Fruit fly (Drosophila melanogaster) whole organism, prepupa: Measurements from ENCODE around the gene Dbx.

Experiments used
- CG11762 ChIP-seq: fragments of 200-800 bp; sonication (Bioruptor generic); optimal IDR thresholded peaks from 3 replicates; lab custom pipeline; 2016; ENCODE audit warnings: missing biosample characterization, missing genetic modification characterization; ENCODE audit not compliant: insufficient read depth
- CG6854 ChIP-seq: fragments of 200-800 bp; sonication (Bioruptor generic); optimal IDR thresholded peaks from 2 replicates; lab custom pipeline; 2017; ENCODE audit warnings: missing biosample characterization, mild to moderate bottlenecking, missing genetic modification characterization
- CG8119 ChIP-seq: fragments of 200-800 bp; sonication (Bioruptor generic); IDR thresholded peaks from 3 replicates; pipeline ENCODE4 v1.3.6; 2022; ENCODE audit warnings: missing biosample characterization, missing genetic modification characterization
- CG8632 ChIP-seq: fragments of 200-800 bp; sonication (Bioruptor generic); optimal IDR thresholded peaks from 3 replicates; lab custom pipeline; 2016; ENCODE audit warnings: missing biosample characterization, missing genetic modification characterization

DNA sequence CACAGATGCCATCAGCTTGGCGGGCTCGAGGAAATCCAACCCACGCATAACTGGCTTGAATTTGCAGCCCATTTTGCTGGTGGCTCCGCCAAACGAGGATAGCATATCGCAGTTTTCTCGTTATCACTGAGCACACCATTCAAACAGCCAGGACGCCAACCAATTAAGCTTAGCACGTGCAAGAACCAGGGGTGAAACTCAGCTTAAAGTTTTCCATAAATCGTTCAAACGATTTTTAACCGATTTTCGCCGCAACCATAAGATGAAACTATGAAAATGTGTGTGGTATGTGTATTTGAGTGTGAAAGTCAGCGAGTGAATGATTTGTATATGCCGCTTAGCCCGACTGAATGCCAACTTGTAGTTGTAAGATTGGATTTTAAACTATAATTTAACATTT, 30.2 kb upstream of the Dbx start:
- no peak for TF ChIP-seq CG8632 (GFP tag; lab: Kevin White, UChicago)
- TF ChIP-seq CG11762 (GFP tag; lab: Kevin White, UChicago), result no peak
- no peak for TF ChIP-seq CG6854 (GFP tag; lab: Kevin White, UChicago)
- no peak for TF ChIP-seq CG8119 (GFP tag; lab: Robert Waterston, UW)
